Worm (Caenorhabditis elegans) whole organism, mixed stage, embryonic: ENCODE measurements around the gene sri-9.

Experiments used
- nhr-12 ChIP-seq: fragments of 150-350 bp; optimal IDR thresholded peaks from 2 replicates; lab custom pipeline; 2014; ENCODE audit warnings: missing biosample characterization, missing genetic modification characterization
- nhr-28 ChIP-seq: fragments of 150-350 bp; optimal IDR thresholded peaks from 2 replicates; lab custom pipeline; 2014; ENCODE audit warnings: missing biosample characterization, missing genetic modification characterization
- pha-4 ChIP-seq: fragments of 150-350 bp; optimal IDR thresholded peaks from 2 replicates; lab custom pipeline; 2018; ENCODE audit warnings: missing biosample characterization, missing genetic modification reagents, missing genetic modification characterization
- sptf-1 ChIP-seq: sonication (generic microtip); optimal IDR thresholded peaks from 2 replicates; lab custom pipeline; 2017; ENCODE audit warnings: mild to moderate bottlenecking, missing genetic modification characterization, moderate library complexity, missing compliant biosample characterization
- unc-39 ChIP-seq: fragments of 150-350 bp; optimal IDR thresholded peaks from 2 replicates; lab custom pipeline; 2014; ENCODE audit warnings: missing biosample characterization, missing genetic modification characterization

DNA sequence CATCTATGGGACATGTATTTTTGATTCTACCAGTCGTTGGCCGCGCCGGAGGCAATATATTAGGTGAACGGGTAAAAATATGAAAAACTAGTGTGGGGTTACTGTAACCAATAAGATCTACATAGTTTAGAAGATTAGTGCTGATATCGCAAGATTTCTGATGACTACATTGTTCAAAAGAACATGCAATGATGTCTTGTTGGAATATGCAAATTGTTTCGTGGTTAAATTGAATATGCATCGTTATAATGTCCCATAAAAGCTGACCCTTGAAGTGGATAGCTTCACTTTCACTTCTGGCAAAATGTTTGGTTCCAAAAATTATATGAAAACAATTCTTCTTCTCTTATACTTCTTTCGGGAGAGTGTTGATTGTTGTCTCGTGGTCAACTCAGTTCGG, 43.2 kb downstream of the sri-9 start, which contains the start of gene F28B1.2:
- TF ChIP-seq nhr-12 (tag; lab: Kevin White, UChicago) (no peak), nhr-28 (tag; lab: Kevin White, UChicago) (no peak), unc-39 (tag; lab: Kevin White, UChicago) (no peak), pha-4 (tag; lab: Kevin White, UChicago) (no peak), sptf-1 (tag; lab: Kevin White, UChicago) (no peak)
